Worm (Caenorhabditis elegans): ENCODE measurements around the gene fbxb-49.

- TF ChIP-seq T23F11.4 (GFP tag; optimal IDR thresholded peaks at IDR 0.05) = no peak
- TF ChIP-seq sox-2 (GFP tag; IDR thresholded peaks at IDR 0.05) = no peak
- TF ChIP-seq ama-1 (optimal IDR thresholded peaks at IDR 0.05) = no peak
Measured at ce11 chrII:1603049-1603448, 34.7 kb downstream of the fbxb-49 start.
